Worm (Caenorhabditis elegans) whole organism, dauer: ENCODE results near the gene srx-21.

Source experiments
- unc-62 ChIP-seq: sonication (generic microtip); optimal IDR thresholded peaks from 2 replicates; lab custom pipeline; 2017; ENCODE audit warnings: missing biosample characterization, missing genetic modification reagents, missing genetic modification characterization

srx-21 gene

ce11 chrV:664337-664847 lies 12.4 kb upstream of the srx-21 start, which contains the start of the genes F31F4.11 and srh-266:
TSS of gene F31F4.11 (minus strand) at chrV:664437.
TSS of gene srh-266 (plus strand) at chrV:664797.
- TF ChIP-seq unc-62: no peak

- TF ChIP-seq unc-62: no peak
These were observed 9.4 kb upstream of the srx-21 start, which contains the start of gene nhr-180 for ce11 chrV:667459-667858. TSS of gene nhr-180 (minus strand) at chrV:667510.

- no peak for TF ChIP-seq unc-62
These were observed 5.5 kb upstream of the srx-21 start, which contains the start of gene sru-24 for ce11 chrV:671342-671741. TSS of gene sru-24 (minus strand) at chrV:671442.

- TF ChIP-seq unc-62: no peak
These were observed 2.6 kb upstream of the srx-21 start, which contains the start of gene sru-25 for ce11 chrV:674213-674612. TSS of gene sru-25 (minus strand) at chrV:674313.

- no peak for TF ChIP-seq unc-62
These were observed 744 bp upstream of the srx-21 start for ce11 chrV:676090-676489.

ce11 chrV:679663-680062 lies 2.8 kb downstream of the srx-21 start, which contains the start of gene srx-22:
TSS of gene srx-22 (plus strand) at chrV:679963.
- TF ChIP-seq unc-62: no peak

- no peak for TF ChIP-seq unc-62
These were observed 5.2 kb downstream of the srx-21 start, which contains the start of gene srx-23 for ce11 chrV:682031-682430. TSS of gene srx-23 (plus strand) at chrV:682331.

- TF ChIP-seq unc-62: no peak
These were observed 7.0 kb downstream of the srx-21 start, which contains the start of gene F31F4.1 for ce11 chrV:683858-684257. TSS of gene F31F4.1 (plus strand) at chrV:684060.

- no peak for TF ChIP-seq unc-62
These were observed 10.6 kb downstream of the srx-21 start, which contains the start of gene H25P19.1 for ce11 chrV:687384-687783. TSS of gene H25P19.1 (plus strand) at chrV:687684.

ce11 chrV:689538-689937 lies 12.7 kb downstream of the srx-21 start:
- no peak for TF ChIP-seq unc-62

ce11 chrV:692720-693422 lies 16.0 kb downstream of the srx-21 start, which contains the start of gene srx-4:
TSS of gene srx-4 (minus strand) at chrV:692770.
- TF ChIP-seq unc-62: no peak

ce11 chrV:694625-695024 lies 17.8 kb downstream of the srx-21 start, which contains the start of gene srj-53:
TSS of gene srj-53 (minus strand) at chrV:694725.
- TF ChIP-seq unc-62: no peak

ce11 chrV:695914-696313 lies 19.1 kb downstream of the srx-21 start, which contains the start of gene srj-52:
TSS of gene srj-52 (minus strand) at chrV:696014.
- no peak for TF ChIP-seq unc-62

ce11 chrV:699051-699450 lies 22.2 kb downstream of the srx-21 start:
- no peak for TF ChIP-seq unc-62

ce11 chrV:699489-700129 lies 22.8 kb downstream of the srx-21 start, which contains the start of the genes ugt-29 and srx-5:
TSS of gene ugt-29 (minus strand) at chrV:699589.
TSS of gene srx-5 (plus strand) at chrV:700079.
- no peak for TF ChIP-seq unc-62

- no peak for TF ChIP-seq unc-62
These were observed 25.4 kb downstream of the srx-21 start, which contains the start of gene srbc-37 for ce11 chrV:702260-702659. TSS of gene srbc-37 (plus strand) at chrV:702560.

- no peak for TF ChIP-seq unc-62
These were observed 30.1 kb downstream of the srx-21 start, which contains the start of gene srbc-38 for ce11 chrV:706918-707317. TSS of gene srbc-38 (plus strand) at chrV:707218.
